Worm (Caenorhabditis elegans) whole organism, L4 larva: Measurements from ENCODE around the gene acbp-4.

Experiments used
- D1046.2 ChIP-seq: fragments of 200-800 bp; sonication (Bioruptor generic); IDR thresholded peaks from 2 replicates; pipeline ENCODE4 v1.3.6; 2022; ENCODE audit warnings: missing genetic modification characterization, missing compliant biosample characterization
- F10B5.3 ChIP-seq: sonication (generic microtip); optimal IDR thresholded peaks from 2 replicates; lab custom pipeline; 2016; ENCODE audit warnings: mild to moderate bottlenecking, missing genetic modification characterization, missing compliant biosample characterization
- F44E2.7 ChIP-seq: fragments of 200-800 bp; sonication (Bioruptor generic); IDR thresholded peaks from 2 replicates; pipeline ENCODE4 v2.1.2; 2022; ENCODE audit warnings: missing genetic modification characterization, missing compliant biosample characterization
- R02D3.7 ChIP-seq: fragments of 150-350 bp; sonication (generic microtip); optimal IDR thresholded peaks from 3 replicates; lab custom pipeline; 2014; ENCODE audit warnings: missing biosample characterization, missing genetic modification characterization
- T20F7.1 ChIP-seq: fragments of 200-800 bp; sonication (Bioruptor generic); optimal IDR thresholded peaks from 2 replicates; lab custom pipeline; 2018; ENCODE audit warnings: mild to moderate bottlenecking, missing genetic modification characterization, missing compliant biosample characterization
- ZK546.5 ChIP-seq, 2 experiments: sonication (generic microtip); optimal IDR thresholded peaks; 2 replicates each; lab custom pipeline; 2017; ENCODE audit warnings: missing biosample characterization in 2 of 2, missing genetic modification characterization in 2 of 2
- aha-1 ChIP-seq: fragments of 150-350 bp; peaks from one replicate; lab custom pipeline; 2014; ENCODE audit warnings: missing biosample characterization, missing genetic modification characterization
- ama-1 ChIP-seq: fragments of 150-350 bp; optimal IDR thresholded peaks from 2 replicates; lab custom pipeline; 2014; ENCODE audit warnings: inconsistent platforms, mixed read lengths
- arid-1 ChIP-seq: fragments of 200-800 bp; sonication (Bioruptor generic); conservative IDR thresholded peaks from 2 replicates; pipeline ENCODE4 v1.3.6; 2022; ENCODE audit warnings: missing genetic modification reagents, missing genetic modification characterization, missing compliant biosample characterization
- ceh-32 ChIP-seq: sonication (generic microtip); optimal IDR thresholded peaks from 2 replicates; lab custom pipeline; 2016; ENCODE audit warnings: mild to moderate bottlenecking, missing genetic modification characterization, missing compliant biosample characterization; ENCODE audit not compliant: poor library complexity
- ceh-44 ChIP-seq: fragments of 200-800 bp; sonication (Bioruptor generic); IDR thresholded peaks from 2 replicates; pipeline ENCODE4 v1.3.6; 2022; ENCODE audit warnings: missing genetic modification reagents, missing genetic modification characterization, missing compliant biosample characterization
- cey-2 ChIP-seq: sonication (generic microtip); optimal IDR thresholded peaks from 3 replicates; lab custom pipeline; 2017; ENCODE audit warnings: missing genetic modification characterization, mild to moderate bottlenecking, missing compliant biosample characterization, antibody characterized with exemption, borderline replicate concordance; ENCODE audit not compliant: insufficient read depth
- daf-12 ChIP-seq: fragments of 150-350 bp; optimal IDR thresholded peaks from 2 replicates; lab custom pipeline; 2014; ENCODE audit warnings: missing biosample characterization, missing genetic modification reagents, missing genetic modification characterization
- dmd-6 ChIP-seq: fragments of 200-800 bp; sonication (Bioruptor generic); IDR thresholded peaks from 2 replicates; pipeline ENCODE4 v1.3.6; 2022; ENCODE audit warnings: missing genetic modification reagents, missing genetic modification characterization, missing compliant biosample characterization
- dmd-8 ChIP-seq: fragments of 200-800 bp; sonication (Bioruptor generic); IDR thresholded peaks from 2 replicates; pipeline ENCODE4 v1.3.6; 2022; ENCODE audit warnings: missing genetic modification characterization, missing compliant biosample characterization
- dmd-9 ChIP-seq: fragments of 200-800 bp; sonication (Bioruptor generic); IDR thresholded peaks from 2 replicates; pipeline ENCODE4 v1.3.6; 2022; ENCODE audit warnings: missing genetic modification reagents, missing genetic modification characterization, missing compliant biosample characterization
- duxl-1 ChIP-seq: sonication (generic microtip); optimal IDR thresholded peaks from 2 replicates; lab custom pipeline; 2016; ENCODE audit warnings: mild to moderate bottlenecking, missing genetic modification characterization, moderate library complexity, missing compliant biosample characterization; ENCODE audit not compliant: poor library complexity
- egl-27 ChIP-seq: sonication (generic microtip); optimal IDR thresholded peaks from 3 replicates; lab custom pipeline; 2017; ENCODE audit warnings: missing biosample characterization, missing genetic modification reagents, missing genetic modification characterization
- egl-43 ChIP-seq: fragments of 200-800 bp; sonication (Bioruptor generic); IDR thresholded peaks from 2 replicates; pipeline ENCODE4 v1.3.6; 2022; ENCODE audit warnings: missing genetic modification reagents, missing genetic modification characterization, missing compliant biosample characterization
- fkh-10 ChIP-seq: fragments of 150-350 bp; optimal IDR thresholded peaks from 2 replicates; lab custom pipeline; 2014; ENCODE audit warnings: missing biosample characterization, missing genetic modification reagents, missing genetic modification characterization
- hlh-11 ChIP-seq: fragments of 200-800 bp; sonication (Bioruptor generic); optimal IDR thresholded peaks from 2 replicates; lab custom pipeline; 2018; ENCODE audit warnings: mild to moderate bottlenecking, missing genetic modification characterization, missing compliant biosample characterization
- hlh-30 ChIP-seq: sonication (generic microtip); optimal IDR thresholded peaks from 2 replicates; lab custom pipeline; 2017; ENCODE audit warnings: antibody characterized with exemption, mild to moderate bottlenecking, missing genetic modification characterization, missing compliant biosample characterization; ENCODE audit not compliant: insufficient read depth
- hmg-1.1 ChIP-seq: fragments of 200-800 bp; sonication (Bioruptor generic); IDR thresholded peaks from 2 replicates; pipeline ENCODE4 v1.3.6; 2022; ENCODE audit warnings: missing genetic modification reagents, missing genetic modification characterization, missing compliant biosample characterization
- jun-1 ChIP-seq: fragments of 150-350 bp; optimal IDR thresholded peaks from 2 replicates; lab custom pipeline; 2014; ENCODE audit warnings: missing biosample characterization, missing genetic modification reagents, missing genetic modification characterization
- lim-7 ChIP-seq: fragments of 200-800 bp; sonication (Bioruptor generic); IDR thresholded peaks from 2 replicates; pipeline ENCODE4 v1.3.6; 2022; ENCODE audit warnings: missing genetic modification characterization, missing compliant biosample characterization
- lin-13 ChIP-seq: fragments of 150-350 bp; optimal IDR thresholded peaks from 2 replicates; lab custom pipeline; 2014; ENCODE audit warnings: missing biosample characterization, missing genetic modification reagents, missing genetic modification characterization
- lin-15B ChIP-seq: fragments of 150-350 bp; sonication (generic microtip); optimal IDR thresholded peaks from 3 replicates; lab custom pipeline; 2014; ENCODE audit warnings: missing biosample characterization, missing genetic modification characterization
- lsy-2 ChIP-seq, 2 experiments: fragments of 150-350 bp in 1 of 2; sonication (generic microtip) in 1 of 2; optimal IDR thresholded peaks; 2 replicates each; lab custom pipeline; 2014 to 2017; ENCODE audit warnings: missing biosample characterization in 2 of 2, missing genetic modification characterization in 2 of 2
- madf-5 ChIP-seq, 2 experiments: fragments of 200-800 bp; sonication (Bioruptor generic); IDR thresholded peaks; 2 replicates each; pipeline ENCODE4 v1.3.6; 2022; ENCODE audit warnings: missing compliant biosample characterization in 2 of 2, missing genetic modification characterization in 2 of 2
- madf-9 ChIP-seq: fragments of 200-800 bp; sonication (Bioruptor generic); conservative IDR thresholded peaks from 2 replicates; pipeline ENCODE4 v1.3.6; 2022; ENCODE audit warnings: missing genetic modification reagents, missing genetic modification characterization, missing compliant biosample characterization
- mdl-1 ChIP-seq, 2 experiments: fragments of 150-350 bp in 1 of 2; sonication (generic microtip) in 1 of 2; optimal IDR thresholded peaks; 2 replicates each; lab custom pipeline; 2014 to 2017; ENCODE audit warnings: missing biosample characterization in 2 of 2, missing genetic modification characterization in 2 of 2
- mep-1 ChIP-seq: fragments of 150-350 bp; sonication (generic microtip); optimal IDR thresholded peaks from 3 replicates; lab custom pipeline; 2014; ENCODE audit warnings: missing biosample characterization, missing genetic modification characterization
- mxl-2 ChIP-seq: fragments of 200-800 bp; sonication (Bioruptor generic); conservative IDR thresholded peaks from 2 replicates; pipeline ENCODE4 v1.3.6; 2022; ENCODE audit warnings: missing genetic modification reagents, missing genetic modification characterization, missing compliant biosample characterization
- mxl-3 ChIP-seq: fragments of 200-800 bp; sonication (Bioruptor generic); optimal IDR thresholded peaks from 2 replicates; lab custom pipeline; 2018; ENCODE audit warnings: mild to moderate bottlenecking, missing genetic modification characterization, missing compliant biosample characterization
- nhr-10 ChIP-seq: fragments of 150-350 bp; optimal IDR thresholded peaks from 2 replicates; lab custom pipeline; 2014; ENCODE audit warnings: missing biosample characterization, missing genetic modification characterization
- nhr-102 ChIP-seq: sonication (generic microtip); optimal IDR thresholded peaks from 2 replicates; lab custom pipeline; 2016; ENCODE audit warnings: mild to moderate bottlenecking, missing genetic modification characterization, moderate library complexity, missing compliant biosample characterization
- nhr-111 ChIP-seq: fragments of 200-800 bp; sonication (Bioruptor generic); optimal IDR thresholded peaks from 2 replicates; lab custom pipeline; 2018; ENCODE audit warnings: mild to moderate bottlenecking, missing genetic modification characterization, missing compliant biosample characterization
- nhr-28 ChIP-seq: fragments of 150-350 bp; optimal IDR thresholded peaks from 2 replicates; lab custom pipeline; 2014; ENCODE audit warnings: missing biosample characterization, missing genetic modification characterization
- nhr-42 ChIP-seq: fragments of 200-800 bp; sonication (Bioruptor generic); IDR thresholded peaks from 2 replicates; pipeline ENCODE4 v1.3.6; 2022; ENCODE audit warnings: missing genetic modification characterization, missing compliant biosample characterization
- nhr-48 ChIP-seq: sonication (generic microtip); optimal IDR thresholded peaks from 2 replicates; lab custom pipeline; 2016; ENCODE audit warnings: mild to moderate bottlenecking, missing genetic modification characterization, missing compliant biosample characterization
- pqm-1 ChIP-seq: sonication (generic microtip); optimal IDR thresholded peaks from 2 replicates; lab custom pipeline; 2017; ENCODE audit warnings: missing biosample characterization, missing genetic modification characterization
- rbr-2 ChIP-seq: sonication (generic microtip); optimal IDR thresholded peaks from 2 replicates; lab custom pipeline; 2016; ENCODE audit warnings: missing genotype, missing genetic modification characterization, missing compliant biosample characterization
- tra-1 ChIP-seq: fragments of 200-800 bp; sonication (Bioruptor generic); IDR thresholded peaks from 2 replicates; pipeline ENCODE4 v1.3.6; 2022; ENCODE audit warnings: missing genetic modification reagents, missing genetic modification characterization, missing compliant biosample characterization
- unc-130 ChIP-seq: sonication (generic microtip); optimal IDR thresholded peaks from 2 replicates; lab custom pipeline; 2016; ENCODE audit warnings: missing genetic modification reagents, missing genetic modification characterization, missing compliant biosample characterization
- zfp-2 ChIP-seq: sonication (generic microtip); optimal IDR thresholded peaks from 2 replicates; lab custom pipeline; 2016; ENCODE audit warnings: mild to moderate bottlenecking, missing genetic modification characterization, missing compliant biosample characterization
- zfp-3 ChIP-seq: fragments of 200-800 bp; sonication (Bioruptor generic); conservative IDR thresholded peaks from 2 replicates; pipeline ENCODE4 v1.3.6; 2022; ENCODE audit warnings: missing genetic modification reagents, missing genetic modification characterization, missing compliant biosample characterization
- zip-11 ChIP-seq: fragments of 200-800 bp; sonication (Bioruptor generic); IDR thresholded peaks from 2 replicates; pipeline ENCODE4 v1.3.6; 2022; ENCODE audit warnings: missing genetic modification characterization, missing compliant biosample characterization
- zip-2 ChIP-seq: fragments of 150-350 bp; optimal IDR thresholded peaks from 2 replicates; lab custom pipeline; 2014; ENCODE audit warnings: missing biosample characterization, missing genetic modification characterization

Gene acbp-4

DNA sequence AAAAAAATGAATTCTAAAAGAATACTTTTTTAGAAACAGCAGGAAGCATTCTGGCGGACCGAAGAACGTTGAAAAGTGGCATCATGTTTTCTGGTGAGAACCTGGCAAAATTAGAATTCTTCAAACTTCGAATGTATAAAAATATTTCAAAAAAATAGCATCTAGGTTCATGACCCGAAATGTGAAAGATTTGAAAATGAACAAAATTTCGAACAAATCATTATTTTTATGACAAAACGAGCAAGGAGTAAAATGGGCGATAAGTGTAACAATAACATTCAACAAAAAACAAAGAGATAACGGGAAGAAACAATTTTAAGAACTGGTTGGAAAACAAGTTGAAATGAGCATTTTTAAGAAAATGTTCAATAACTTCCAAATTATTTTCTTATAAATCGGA, 33.6 kb downstream of the acbp-4 start, which contains the start of gene psd-1:
Gene psd-1, minus strand, starts transcription at position 101 of the 400 bp plus-strand sequence.
- TF ChIP-seq arid-1 (GFP tag; lab: Robert Waterston, UW), result no peak
- no peak for TF ChIP-seq T20F7.1 (GFP tag; lab: Kevin White, UChicago)
- no peak for TF ChIP-seq tra-1 (GFP tag; lab: Robert Waterston, UW)
- TF ChIP-seq unc-130 (GFP tag; lab: Kevin White, UChicago), result no peak
- no peak for TF ChIP-seq madf-9 (GFP tag; lab: Robert Waterston, UW)
- no peak for TF ChIP-seq ceh-32
- TF ChIP-seq jun-1 (tag; lab: Kevin White, UChicago), result no peak
- TF ChIP-seq madf-5 (GFP tag; IDR thresholded peaks at IDR 0.05; lab: Robert Waterston, UW), result no peak
- no peak for TF ChIP-seq R02D3.7 (tag; lab: Kevin White, UChicago)
- TF ChIP-seq lim-7 (GFP tag; lab: Robert Waterston, UW), result no peak
- no peak for TF ChIP-seq lsy-2 (tag; optimal IDR thresholded peaks at IDR 0.05; lab: Kevin White, UChicago)
- TF ChIP-seq mep-1, result no peak
- TF ChIP-seq aha-1 (tag; lab: Kevin White, UChicago), result no peak
- TF ChIP-seq zfp-2, result no peak
- TF ChIP-seq hmg-1.1 (GFP tag; lab: Robert Waterston, UW), result no peak
- no peak for TF ChIP-seq ceh-44 (GFP tag; lab: Robert Waterston, UW)
- TF ChIP-seq pqm-1, result no peak
- no peak for TF ChIP-seq mdl-1 (tag; optimal IDR thresholded peaks at IDR 0.05; lab: Kevin White, UChicago)
- TF ChIP-seq nhr-42, result no peak
- no peak for TF ChIP-seq dmd-8 (GFP tag; lab: Robert Waterston, UW)

DNA sequence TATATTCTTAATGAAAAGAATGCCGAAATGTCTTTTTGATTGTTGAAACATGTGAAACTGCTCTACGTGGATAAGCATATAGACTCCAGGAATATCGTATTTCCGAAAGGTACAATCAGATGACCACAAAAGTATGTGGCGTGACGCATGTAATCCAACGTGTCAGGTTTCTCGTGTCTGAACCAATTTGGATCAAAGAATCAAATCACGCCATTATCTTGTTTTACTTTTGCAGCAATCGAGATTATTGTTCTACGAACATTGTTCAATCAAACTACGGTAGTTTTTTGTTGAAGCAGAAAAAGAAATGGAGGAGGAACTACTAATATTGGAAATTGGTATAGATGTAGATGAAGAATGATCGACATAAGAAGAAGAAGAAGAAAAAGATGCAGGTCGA, 35.2 kb downstream of the acbp-4 start:
- no peak for TF ChIP-seq nhr-48 (tag; lab: Kevin White, UChicago)
- TF ChIP-seq mxl-3 (GFP tag; lab: Kevin White, UChicago), result peak; percentile 2
- TF ChIP-seq dmd-6 (GFP tag; lab: Robert Waterston, UW), result 0 out of 2 replicates have a peak, but pooled peaks have one; percentile 35
- TF ChIP-seq hlh-30, result peak; percentile 64
- peak; percentile 28 for TF ChIP-seq hlh-11 (tag; lab: Kevin White, UChicago)
- no peak for TF ChIP-seq nhr-111 (GFP tag; lab: Kevin White, UChicago)
- peak in 1 of 2 experiments; percentile 63 for TF ChIP-seq mdl-1 (tag; optimal IDR thresholded peaks at IDR 0.05; lab: Kevin White, UChicago)
- TF ChIP-seq nhr-28 (tag; lab: Kevin White, UChicago), result peak; percentile 44
- no peak for TF ChIP-seq nhr-102
- no peak for TF ChIP-seq zfp-3
- TF ChIP-seq mxl-2 (GFP tag; lab: Robert Waterston, UW), result no peak

DNA sequence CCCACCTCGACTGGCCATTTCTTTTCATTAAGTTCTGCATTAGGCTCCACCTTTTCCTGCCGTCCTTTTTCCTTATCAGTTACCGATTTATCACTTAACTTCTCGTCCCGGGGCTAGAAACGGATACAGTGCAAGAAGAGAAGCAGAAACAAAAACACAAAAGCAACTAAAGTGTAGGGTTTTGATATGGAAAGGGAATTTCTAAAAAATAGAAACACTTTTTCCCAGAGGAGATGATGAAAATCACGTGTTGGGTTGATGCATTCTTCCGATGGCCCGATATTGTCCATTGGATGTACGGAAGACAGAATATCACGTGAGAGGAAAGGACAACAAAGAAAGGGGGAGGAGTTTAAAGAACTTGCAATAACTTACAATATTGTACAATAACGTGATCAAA, 36.1 kb downstream of the acbp-4 start:
- 0 out of 2 replicates have a peak, but pooled peaks have one; percentile 16 for TF ChIP-seq lim-7 (GFP tag; lab: Robert Waterston, UW)
- no peak for TF ChIP-seq egl-27 (tag; lab: Kevin White, UChicago)
- no peak for TF ChIP-seq daf-12
- no peak for TF ChIP-seq zfp-3
- TF ChIP-seq jun-1 (tag; lab: Kevin White, UChicago), result no peak
- no peak for TF ChIP-seq F44E2.7 (GFP tag; lab: Robert Waterston, UW)
- no peak for TF ChIP-seq cey-2 (tag; lab: Kevin White, UChicago)
- 0 out of 2 replicates have a peak, but pooled peaks have one; percentile 17 for TF ChIP-seq dmd-9 (GFP tag; lab: Robert Waterston, UW)
- TF ChIP-seq fkh-10 (GFP tag; lab: Kevin White, UChicago), result no peak
- no peak for TF ChIP-seq lin-15B (tag; lab: Kevin White, UChicago)
- peak; percentile 70 for TF ChIP-seq pqm-1
- TF ChIP-seq duxl-1 (tag; lab: Kevin White, UChicago), result no peak
- TF ChIP-seq lin-13 (GFP tag; lab: Kevin White, UChicago), result no peak
- TF ChIP-seq ZK546.5 (tag; optimal IDR thresholded peaks at IDR 0.05; lab: Kevin White, UChicago), result no peak
- peak; percentile 66 for TF ChIP-seq nhr-28 (tag; lab: Kevin White, UChicago)
- TF ChIP-seq ama-1 (lab: Kevin White, UChicago), result no peak
- no peak for TF ChIP-seq rbr-2 (tag; lab: Kevin White, UChicago)
- no peak for TF ChIP-seq F10B5.3
- peak; percentile 47 for TF ChIP-seq nhr-48 (tag; lab: Kevin White, UChicago)
- no peak for TF ChIP-seq zip-11 (GFP tag; lab: Robert Waterston, UW)
- TF ChIP-seq zip-2, result no peak
- TF ChIP-seq egl-43 (GFP tag; lab: Robert Waterston, UW), result no peak
- peak; percentile 86 for TF ChIP-seq hlh-30
- no peak for TF ChIP-seq zfp-2
- no peak for TF ChIP-seq D1046.2 (GFP tag; lab: Robert Waterston, UW)
- peak in 1 of 2 experiments; percentile 37 for TF ChIP-seq lsy-2 (tag; optimal IDR thresholded peaks at IDR 0.05; lab: Kevin White, UChicago)
- TF ChIP-seq nhr-10, result no peak
